Worm (Caenorhabditis elegans) whole organism, mixed stage, embryonic: Measurements from ENCODE around the gene pph-1.
A peak's percentile ranks its signal among the peaks of the same experiment; 100 is the strongest.

ENCODE experiments used
- M03D4.4 ChIP-seq: sonication (generic microtip); optimal IDR thresholded peaks from 2 replicates; lab custom pipeline; 2017; ENCODE audit warnings: mild to moderate bottlenecking, missing genetic modification characterization, missing compliant biosample characterization
- bed-3 ChIP-seq: fragments of 200-800 bp; sonication (Bioruptor generic); optimal IDR thresholded peaks from 3 replicates; lab custom pipeline; 2018; ENCODE audit warnings: mild to moderate bottlenecking, missing genetic modification characterization, moderate library complexity, missing compliant biosample characterization
- blmp-1 ChIP-seq: fragments of 150-350 bp; optimal IDR thresholded peaks from 2 replicates; lab custom pipeline; 2014; ENCODE audit warnings: missing biosample characterization, missing genetic modification characterization
- ceh-39 ChIP-seq: fragments of 150-350 bp; optimal IDR thresholded peaks from 2 replicates; lab custom pipeline; 2014; ENCODE audit warnings: missing biosample characterization, missing genetic modification characterization
- ceh-43 ChIP-seq: fragments of 200-800 bp; sonication (Bioruptor generic); optimal IDR thresholded peaks from 2 replicates; lab custom pipeline; 2018; ENCODE audit warnings: mild to moderate bottlenecking, missing genetic modification characterization, moderate library complexity, missing compliant biosample characterization
- ceh-83 ChIP-seq: fragments of 200-800 bp; sonication (Bioruptor generic); optimal IDR thresholded peaks from 2 replicates; lab custom pipeline; 2018; ENCODE audit warnings: mild to moderate bottlenecking, missing genetic modification characterization, missing compliant biosample characterization
- ces-1 ChIP-seq: fragments of 150-350 bp; optimal IDR thresholded peaks from 2 replicates; lab custom pipeline; 2014; ENCODE audit warnings: missing biosample characterization, missing genetic modification reagents, missing genetic modification characterization
- cnd-1 ChIP-seq: fragments of 200-800 bp; sonication (Bioruptor generic); optimal IDR thresholded peaks from 2 replicates; lab custom pipeline; 2018; ENCODE audit warnings: mild to moderate bottlenecking, missing genetic modification characterization, missing compliant biosample characterization
- elt-1 ChIP-seq: sonication (generic microtip); optimal IDR thresholded peaks from 2 replicates; lab custom pipeline; 2017; ENCODE audit warnings: missing genetic modification characterization, mild to moderate bottlenecking, missing compliant biosample characterization, antibody characterized with exemption, moderate library complexity, borderline replicate concordance; ENCODE audit not compliant: insufficient read depth
- elt-3 ChIP-seq: fragments of 150-350 bp; optimal IDR thresholded peaks from 2 replicates; lab custom pipeline; 2014; ENCODE audit warnings: missing biosample characterization, missing genetic modification characterization
- flh-1 ChIP-seq: fragments of 200-800 bp; sonication (Bioruptor generic); optimal IDR thresholded peaks from 2 replicates; lab custom pipeline; 2018; ENCODE audit warnings: mild to moderate bottlenecking, missing genetic modification characterization, moderate library complexity, missing compliant biosample characterization
- hlh-1 ChIP-seq: fragments of 150-350 bp; optimal IDR thresholded peaks from 2 replicates; lab custom pipeline; 2014; ENCODE audit warnings: missing biosample characterization, missing genetic modification reagents, missing genetic modification characterization
- lin-13 ChIP-seq: fragments of 150-350 bp; optimal IDR thresholded peaks from 2 replicates; lab custom pipeline; 2014; ENCODE audit warnings: missing biosample characterization, missing genetic modification characterization
- mep-1 ChIP-seq: fragments of 150-350 bp; optimal IDR thresholded peaks from 2 replicates; lab custom pipeline; 2017; ENCODE audit warnings: missing biosample characterization, missing genetic modification reagents, missing genetic modification characterization, inconsistent platforms
- nhr-12 ChIP-seq: fragments of 150-350 bp; optimal IDR thresholded peaks from 2 replicates; lab custom pipeline; 2014; ENCODE audit warnings: missing biosample characterization, missing genetic modification characterization
- nhr-2 ChIP-seq: fragments of 150-350 bp; optimal IDR thresholded peaks from 2 replicates; lab custom pipeline; 2014; ENCODE audit warnings: missing biosample characterization, missing genetic modification characterization
- nhr-237 ChIP-seq: fragments of 150-350 bp; optimal IDR thresholded peaks from 2 replicates; lab custom pipeline; 2014; ENCODE audit warnings: missing biosample characterization, missing genetic modification characterization
- nhr-28 ChIP-seq: fragments of 150-350 bp; optimal IDR thresholded peaks from 2 replicates; lab custom pipeline; 2014; ENCODE audit warnings: missing biosample characterization, missing genetic modification characterization
- nhr-76 ChIP-seq: sonication (generic microtip); optimal IDR thresholded peaks from 2 replicates; lab custom pipeline; 2017; ENCODE audit warnings: missing biosample characterization, missing genetic modification characterization
- pha-4 ChIP-seq: fragments of 150-350 bp; optimal IDR thresholded peaks from 2 replicates; lab custom pipeline; 2018; ENCODE audit warnings: missing biosample characterization, missing genetic modification reagents, missing genetic modification characterization
- sem-2 ChIP-seq: fragments of 200-800 bp; sonication (Bioruptor generic); optimal IDR thresholded peaks from 2 replicates; lab custom pipeline; 2018; ENCODE audit warnings: mild to moderate bottlenecking, missing genetic modification characterization, missing compliant biosample characterization
- snpc-4 ChIP-seq: fragments of 150-350 bp; optimal IDR thresholded peaks from 2 replicates; lab custom pipeline; 2014; ENCODE audit warnings: missing biosample characterization, missing genetic modification characterization
- sptf-1 ChIP-seq: sonication (generic microtip); optimal IDR thresholded peaks from 2 replicates; lab custom pipeline; 2017; ENCODE audit warnings: mild to moderate bottlenecking, missing genetic modification characterization, moderate library complexity, missing compliant biosample characterization
- unc-120 ChIP-seq: sonication (generic microtip); optimal IDR thresholded peaks from 2 replicates; lab custom pipeline; 2017; ENCODE audit warnings: missing genetic modification characterization, missing compliant biosample characterization; ENCODE audit not compliant: poor library complexity, severe bottlenecking
- unc-62 ChIP-seq: fragments of 150-350 bp; optimal IDR thresholded peaks from 2 replicates; lab custom pipeline; 2014; ENCODE audit warnings: missing biosample characterization, missing genetic modification reagents, missing genetic modification characterization
- zip-8 ChIP-seq: fragments of 150-350 bp; optimal IDR thresholded peaks from 2 replicates; lab custom pipeline; 2014; ENCODE audit warnings: missing biosample characterization, missing genetic modification characterization
- ztf-11 ChIP-seq: fragments of 150-350 bp; optimal IDR thresholded peaks from 2 replicates; lab custom pipeline; 2014; ENCODE audit warnings: missing biosample characterization, missing genetic modification characterization

pph-1 gene

ce11 chrV:10708346-10708745, 6.0 kb downstream of the pph-1 start:
- TF ChIP-seq nhr-12 (tag; lab: Kevin White, UChicago) (no peak), M03D4.4 (tag; lab: Kevin White, UChicago) (no peak), sptf-1 (tag; lab: Kevin White, UChicago) (no peak), blmp-1 (tag; lab: Kevin White, UChicago) (no peak)

ce11 chrV:10709385-10709784, 7.0 kb downstream of the pph-1 start:
- no peak for TF ChIP-seq sptf-1 (tag; lab: Kevin White, UChicago)
- TF ChIP-seq elt-3: no peak
- no peak for TF ChIP-seq ceh-39 (tag; lab: Kevin White, UChicago)
- TF ChIP-seq elt-1 (tag; lab: Kevin White, UChicago): no peak
- TF ChIP-seq M03D4.4 (tag; lab: Kevin White, UChicago): no peak
- no peak for TF ChIP-seq ceh-43 (GFP tag; lab: Kevin White, UChicago)
- no peak for TF ChIP-seq lin-13 (tag; lab: Kevin White, UChicago)
- no peak for TF ChIP-seq pha-4 (tag; lab: Kevin White, UChicago)
- TF ChIP-seq ces-1 (GFP tag; lab: Kevin White, UChicago): no peak
- no peak for TF ChIP-seq nhr-76 (tag; lab: Kevin White, UChicago)
- no peak for TF ChIP-seq mep-1 (tag; lab: Kevin White, UChicago)
- no peak for TF ChIP-seq nhr-28
- TF ChIP-seq nhr-2 (tag; lab: Kevin White, UChicago): no peak
- TF ChIP-seq unc-120 (tag; lab: Kevin White, UChicago): no peak
- no peak for TF ChIP-seq bed-3 (GFP tag; lab: Kevin White, UChicago)
- TF ChIP-seq nhr-12 (tag; lab: Kevin White, UChicago): no peak
- TF ChIP-seq ztf-11: no peak
- TF ChIP-seq hlh-1: no peak
- TF ChIP-seq, all 35 proteins: peak for 0

- TF ChIP-seq cnd-1 (no peak), pha-4 (tag; lab: Kevin White, UChicago) (no peak), sem-2 (GFP tag; lab: Kevin White, UChicago) (no peak), unc-62 (GFP tag; lab: Kevin White, UChicago) (no peak), blmp-1 (tag; lab: Kevin White, UChicago) (no peak), mep-1 (tag; lab: Kevin White, UChicago) (no peak), ceh-83 (GFP tag; lab: Kevin White, UChicago) (no peak), flh-1 (GFP tag; lab: Kevin White, UChicago) (no peak), snpc-4 (tag; lab: Kevin White, UChicago) (no peak), zip-8 (tag; lab: Kevin White, UChicago) (no peak), ces-1 (GFP tag; lab: Kevin White, UChicago) (no peak)
- TF ChIP-seq, all 35 proteins: peak for 0
These were observed 8.7 kb downstream of the pph-1 start for ce11 chrV:10711004-10711403.

ce11 chrV:10711829-10712607, 9.7 kb downstream of the pph-1 start:
- TF ChIP-seq nhr-2 (tag; lab: Kevin White, UChicago) (no peak), snpc-4 (tag; lab: Kevin White, UChicago) (no peak), ceh-39 (tag; lab: Kevin White, UChicago) (no peak), sptf-1 (tag; lab: Kevin White, UChicago) (no peak), ceh-83 (GFP tag; lab: Kevin White, UChicago) (no peak), bed-3 (GFP tag; lab: Kevin White, UChicago) (no peak), pha-4 (tag; lab: Kevin White, UChicago) (no peak), unc-120 (tag; lab: Kevin White, UChicago) (peak; percentile 16)

ce11 chrV:10712608-10712900, 10.2 kb downstream of the pph-1 start:
- TF ChIP-seq hlh-1 (no peak), M03D4.4 (tag; lab: Kevin White, UChicago) (no peak), nhr-2 (tag; lab: Kevin White, UChicago) (no peak), nhr-237 (tag; lab: Kevin White, UChicago) (no peak), ceh-83 (GFP tag; lab: Kevin White, UChicago) (no peak), nhr-76 (tag; lab: Kevin White, UChicago) (no peak), mep-1 (tag; lab: Kevin White, UChicago) (no peak), blmp-1 (tag; lab: Kevin White, UChicago) (no peak)
